Worm (Caenorhabditis elegans) whole organism, late embryonic: Measurements from ENCODE around the gene C05E11.2.

Source experiments
- C08G9.2 ChIP-seq: sonication (generic microtip); optimal IDR thresholded peaks from 2 replicates; lab custom pipeline; 2016; ENCODE audit warnings: mild to moderate bottlenecking, missing genetic modification characterization, moderate library complexity, missing compliant biosample characterization
- Y22D7AL.16 ChIP-seq: sonication (generic microtip); optimal IDR thresholded peaks from 2 replicates; lab custom pipeline; 2016; ENCODE audit warnings: missing genetic modification characterization, missing compliant biosample characterization
- ama-1 ChIP-seq: fragments of 150-350 bp; optimal IDR thresholded peaks from 2 replicates; lab custom pipeline; 2014
- ceh-14 ChIP-seq: sonication (generic microtip); optimal IDR thresholded peaks from 2 replicates; lab custom pipeline; 2016; ENCODE audit warnings: missing genotype, missing genetic modification characterization, missing compliant biosample characterization
- ceh-22 ChIP-seq: sonication (generic microtip); optimal IDR thresholded peaks from 2 replicates; lab custom pipeline; 2017; ENCODE audit warnings: missing biosample characterization, missing genetic modification characterization
- ceh-24 ChIP-seq: sonication (generic microtip); optimal IDR thresholded peaks from 2 replicates; lab custom pipeline; 2016; ENCODE audit warnings: mild to moderate bottlenecking, missing genetic modification characterization, missing compliant biosample characterization
- ceh-31 ChIP-seq: sonication (generic microtip); optimal IDR thresholded peaks from 2 replicates; lab custom pipeline; 2016; ENCODE audit warnings: missing genetic modification characterization, missing compliant biosample characterization
- ceh-34 ChIP-seq: sonication (generic microtip); optimal IDR thresholded peaks from 2 replicates; lab custom pipeline; 2016; ENCODE audit warnings: mild to moderate bottlenecking, missing genetic modification characterization, missing compliant biosample characterization
- ceh-6 ChIP-seq: fragments of 200-800 bp; sonication (Bioruptor generic); optimal IDR thresholded peaks from 2 replicates; lab custom pipeline; 2018; ENCODE audit warnings: mild to moderate bottlenecking, missing genetic modification characterization, missing compliant biosample characterization
- che-1 ChIP-seq: sonication (generic microtip); optimal IDR thresholded peaks from 2 replicates; lab custom pipeline; 2016; ENCODE audit warnings: mild to moderate bottlenecking, missing genetic modification characterization, missing compliant biosample characterization
- dmd-4 ChIP-seq: sonication (generic microtip); optimal IDR thresholded peaks from 2 replicates; lab custom pipeline; 2016; ENCODE audit warnings: borderline replicate concordance, missing genetic modification characterization, missing compliant biosample characterization
- ets-4 ChIP-seq: sonication (generic microtip); optimal IDR thresholded peaks from 2 replicates; lab custom pipeline; 2016; ENCODE audit warnings: missing genetic modification characterization, missing compliant biosample characterization
- eyg-1 ChIP-seq: sonication (generic microtip); optimal IDR thresholded peaks from 2 replicates; lab custom pipeline; 2016; ENCODE audit warnings: missing genotype, missing genetic modification characterization, missing compliant biosample characterization
- fkh-6 ChIP-seq: sonication (generic microtip); optimal IDR thresholded peaks from 2 replicates; lab custom pipeline; 2016; ENCODE audit warnings: missing genetic modification characterization, missing compliant biosample characterization
- hlh-30 ChIP-seq: sonication (generic microtip); optimal IDR thresholded peaks from 2 replicates; lab custom pipeline; 2017; ENCODE audit warnings: antibody characterized with exemption, missing genetic modification characterization, missing compliant biosample characterization; ENCODE audit not compliant: insufficient read depth
- hlh-8 ChIP-seq: sonication (generic microtip); optimal IDR thresholded peaks from 2 replicates; lab custom pipeline; 2016; ENCODE audit warnings: missing genotype, missing genetic modification characterization, missing compliant biosample characterization
- lim-6 ChIP-seq: sonication (generic microtip); optimal IDR thresholded peaks from 2 replicates; lab custom pipeline; 2016; ENCODE audit warnings: missing genetic modification characterization, missing compliant biosample characterization
- madf-2 ChIP-seq: sonication (generic microtip); optimal IDR thresholded peaks from 2 replicates; lab custom pipeline; 2017; ENCODE audit warnings: missing genetic modification characterization, missing compliant biosample characterization
- mec-3 ChIP-seq: sonication (generic microtip); optimal IDR thresholded peaks from 2 replicates; lab custom pipeline; 2016; ENCODE audit warnings: borderline replicate concordance, missing genetic modification characterization, missing compliant biosample characterization
- nfya-1 ChIP-seq: sonication (generic microtip); optimal IDR thresholded peaks from 2 replicates; lab custom pipeline; 2017; ENCODE audit warnings: missing genetic modification characterization, mild to moderate bottlenecking, missing compliant biosample characterization, antibody characterized with exemption, moderate library complexity
- nhr-11 ChIP-seq: fragments of 150-350 bp; optimal IDR thresholded peaks from 2 replicates; lab custom pipeline; 2014; ENCODE audit warnings: missing biosample characterization, missing genetic modification characterization
- nhr-232 ChIP-seq: sonication (generic microtip); optimal IDR thresholded peaks from 2 replicates; lab custom pipeline; 2016; ENCODE audit warnings: missing genetic modification characterization, missing compliant biosample characterization
- npax-4 ChIP-seq: sonication (generic microtip); optimal IDR thresholded peaks from 2 replicates; lab custom pipeline; 2016; ENCODE audit warnings: missing genetic modification characterization, missing compliant biosample characterization
- pag-3 ChIP-seq: sonication (generic microtip); optimal IDR thresholded peaks from 2 replicates; lab custom pipeline; 2016; ENCODE audit warnings: missing compliant biosample characterization, missing genetic modification characterization, borderline replicate concordance
- pat-9 ChIP-seq: fragments of 200-800 bp; sonication (Bioruptor generic); optimal IDR thresholded peaks from 2 replicates; lab custom pipeline; 2018; ENCODE audit warnings: mild to moderate bottlenecking, missing genetic modification characterization, moderate library complexity, missing compliant biosample characterization
- pax-1 ChIP-seq: fragments of 150-350 bp; optimal IDR thresholded peaks from 2 replicates; lab custom pipeline; 2014; ENCODE audit warnings: missing biosample characterization, missing genetic modification characterization
- pha-4 ChIP-seq: fragments of 150-350 bp; optimal IDR thresholded peaks from 2 replicates; lab custom pipeline; 2018; ENCODE audit warnings: missing biosample characterization, missing genetic modification reagents, missing genetic modification characterization
- pros-1 ChIP-seq: fragments of 150-350 bp; optimal IDR thresholded peaks from 2 replicates; lab custom pipeline; 2014; ENCODE audit warnings: missing biosample characterization, missing genetic modification reagents, missing genetic modification characterization
- ref-2 ChIP-seq: sonication (generic microtip); optimal IDR thresholded peaks from 2 replicates; lab custom pipeline; 2016; ENCODE audit warnings: missing genetic modification characterization, missing compliant biosample characterization
- rnt-1 ChIP-seq: sonication (generic microtip); optimal IDR thresholded peaks from 2 replicates; lab custom pipeline; 2016; ENCODE audit warnings: missing genetic modification characterization, missing compliant biosample characterization
- sox-2 ChIP-seq: fragments of 200-800 bp; sonication (Bioruptor generic); IDR thresholded peaks from 2 replicates; pipeline ENCODE4 v1.3.6; 2022; ENCODE audit warnings: missing genetic modification reagents, missing genetic modification characterization, missing compliant biosample characterization
- unc-3 ChIP-seq, 2 experiments: fragments of 200-800 bp in 1 of 2; sonication (Bioruptor generic) in 1 of 2; sonication (generic microtip) in 1 of 2; conservative IDR thresholded peaks in 1 of 2; optimal IDR thresholded peaks in 1 of 2; 2 replicates each; pipeline versions ENCODE4 v1.3.6 to Lab custom; 2016 to 2022; ENCODE audit warnings: missing compliant biosample characterization in 2 of 2, missing genetic modification characterization in 2 of 2, missing genetic modification reagents in 1 of 2
- unc-42 ChIP-seq: sonication (generic microtip); optimal IDR thresholded peaks from 2 replicates; lab custom pipeline; 2016; ENCODE audit warnings: missing genotype, missing genetic modification characterization, missing compliant biosample characterization

The C05E11.2 gene

DNA sequence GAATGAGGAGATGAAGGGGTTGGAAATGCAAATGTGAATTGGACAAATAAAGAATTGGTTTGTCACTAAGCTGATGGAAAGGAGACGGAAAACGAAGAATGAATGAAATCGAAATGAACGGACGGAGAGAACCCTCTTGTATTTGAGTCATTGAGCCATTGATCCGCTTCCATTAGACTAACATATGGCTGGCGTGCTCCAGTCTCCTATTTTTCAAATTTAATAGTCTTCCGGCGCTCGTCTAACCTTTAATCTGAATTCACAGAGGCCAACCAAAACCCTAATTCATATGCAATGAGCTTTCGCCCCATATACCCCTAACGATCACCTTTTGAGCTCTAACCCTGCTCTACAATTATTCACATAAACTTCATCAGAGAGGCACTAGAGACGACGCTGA, 35.3 kb downstream of the C05E11.2 start, which contains the start of gene C46C11.3:
TSS of gene C46C11.3 (plus strand) at position 301 of the 400 bp plus-strand sequence.
- TF ChIP-seq ceh-31 (tag; lab: Kevin White, UChicago) (no peak), fkh-6 (no peak), unc-42 (tag; lab: Kevin White, UChicago) (no peak), ceh-24 (tag; lab: Kevin White, UChicago) (no peak), rnt-1 (no peak), npax-4 (no peak), pag-3 (tag; lab: Kevin White, UChicago) (no peak), mec-3 (tag; lab: Kevin White, UChicago) (no peak), ceh-34 (no peak), nhr-232 (no peak), pax-1 (tag; lab: Kevin White, UChicago) (no peak), nfya-1 (tag; lab: Kevin White, UChicago) (no peak)

DNA sequence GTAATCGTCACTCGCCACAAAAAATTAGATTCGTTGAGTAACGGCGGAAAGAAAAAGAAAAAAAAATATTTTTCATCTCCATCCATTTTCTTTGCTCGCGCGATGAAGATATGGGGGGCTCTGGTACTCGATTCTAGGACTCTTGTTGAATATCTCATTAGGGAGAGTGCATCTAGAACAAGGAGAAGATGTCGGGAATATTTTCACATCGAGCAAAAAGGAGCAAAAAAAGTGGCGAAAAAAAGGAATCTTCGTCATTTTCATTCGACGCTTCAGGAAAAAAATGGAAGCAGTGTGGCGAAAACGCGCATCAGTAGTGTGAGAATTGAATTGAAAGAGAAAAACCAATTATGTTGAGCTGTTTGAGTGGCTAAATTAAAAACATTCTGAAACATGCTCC, 37.0 kb downstream of the C05E11.2 start:
- TF ChIP-seq nhr-11 = no peak
- TF ChIP-seq unc-42 (tag; lab: Kevin White, UChicago) = peak; percentile 82
- no peak for TF ChIP-seq ceh-6
- TF ChIP-seq ceh-31 (tag; lab: Kevin White, UChicago) = peak; percentile 7
- TF ChIP-seq hlh-30 (tag; lab: Kevin White, UChicago) = no peak

DNA sequence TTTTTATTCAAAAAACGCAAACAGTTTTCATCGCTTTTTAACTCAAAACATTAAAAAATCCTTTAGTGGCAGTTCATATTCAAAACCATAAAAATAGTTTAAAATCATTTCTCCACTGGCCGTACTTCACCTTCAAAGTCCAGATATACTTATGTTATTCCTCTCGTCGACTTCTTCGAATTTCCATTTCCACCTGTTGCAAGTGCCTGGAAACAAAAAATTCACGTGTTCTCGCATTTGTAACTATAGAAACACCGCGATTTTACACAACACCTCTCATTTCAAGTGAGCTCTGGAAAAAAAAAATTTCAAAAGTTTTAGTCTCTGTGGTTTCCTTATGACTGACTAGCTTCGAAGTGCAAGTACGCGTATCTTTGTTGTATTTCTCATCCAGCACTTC, 38.4 kb downstream of the C05E11.2 start:
- TF ChIP-seq unc-42 (tag; lab: Kevin White, UChicago) = no peak
- no peak for TF ChIP-seq Y22D7AL.16 (tag; lab: Kevin White, UChicago)
- no peak for TF ChIP-seq hlh-30 (tag; lab: Kevin White, UChicago)
- TF ChIP-seq ceh-14 = no peak
- TF ChIP-seq unc-3 (GFP tag; conservative IDR thresholded peaks at IDR 0.05; lab: Robert Waterston, UW) = no peak
- no peak for TF ChIP-seq unc-3 (tag; optimal IDR thresholded peaks at IDR 0.05; lab: Kevin White, UChicago)
- TF ChIP-seq dmd-4 (tag; lab: Kevin White, UChicago) = no peak
- no peak for TF ChIP-seq ref-2 (tag; lab: Kevin White, UChicago)
- TF ChIP-seq nhr-11 = no peak
- TF ChIP-seq ets-4 (tag; lab: Kevin White, UChicago) = no peak
- TF ChIP-seq madf-2 (tag; lab: Kevin White, UChicago) = no peak
- TF ChIP-seq pros-1 (tag; lab: Kevin White, UChicago) = no peak
- TF ChIP-seq ceh-22 (tag; lab: Kevin White, UChicago) = no peak
- no peak for TF ChIP-seq lim-6 (tag; lab: Kevin White, UChicago)
- no peak for TF ChIP-seq ama-1 (lab: Kevin White, UChicago)
- TF ChIP-seq sox-2 (GFP tag; lab: Robert Waterston, UW) = no peak
- TF ChIP-seq pax-1 (tag; lab: Kevin White, UChicago) = no peak
- no peak for TF ChIP-seq che-1
- TF ChIP-seq ceh-24 (tag; lab: Kevin White, UChicago) = no peak
- no peak for TF ChIP-seq C08G9.2 (tag; lab: Kevin White, UChicago)
- no peak for TF ChIP-seq fkh-6

DNA sequence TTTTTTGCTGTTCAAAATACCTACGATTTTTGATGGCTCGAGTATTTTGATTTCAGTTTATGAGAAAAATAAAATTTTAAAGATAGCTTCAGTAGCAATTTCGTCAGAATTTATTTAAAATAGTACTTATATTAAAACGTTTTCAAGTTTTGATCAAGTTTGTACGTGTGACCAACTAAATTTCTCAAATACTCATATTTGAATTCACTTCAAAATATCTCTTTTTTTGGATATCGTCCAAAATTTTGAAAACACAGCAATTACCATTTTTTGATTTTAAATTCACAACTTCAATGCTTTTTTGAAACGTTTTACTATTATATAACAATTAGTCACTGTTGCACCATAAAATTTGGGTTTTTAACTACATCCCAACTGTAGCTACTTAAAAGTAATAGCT, 40.2 kb downstream of the C05E11.2 start:
- no peak for TF ChIP-seq unc-42 (tag; lab: Kevin White, UChicago)
- no peak for TF ChIP-seq eyg-1 (tag; lab: Kevin White, UChicago)
- no peak for TF ChIP-seq pha-4 (tag; lab: Kevin White, UChicago)
- TF ChIP-seq C08G9.2 (tag; lab: Kevin White, UChicago) = no peak
- TF ChIP-seq fkh-6 = no peak
- TF ChIP-seq hlh-8 (tag; lab: Kevin White, UChicago) = no peak
- TF ChIP-seq ceh-22 (tag; lab: Kevin White, UChicago) = no peak
- TF ChIP-seq, all 69 proteins: peak for 0

DNA sequence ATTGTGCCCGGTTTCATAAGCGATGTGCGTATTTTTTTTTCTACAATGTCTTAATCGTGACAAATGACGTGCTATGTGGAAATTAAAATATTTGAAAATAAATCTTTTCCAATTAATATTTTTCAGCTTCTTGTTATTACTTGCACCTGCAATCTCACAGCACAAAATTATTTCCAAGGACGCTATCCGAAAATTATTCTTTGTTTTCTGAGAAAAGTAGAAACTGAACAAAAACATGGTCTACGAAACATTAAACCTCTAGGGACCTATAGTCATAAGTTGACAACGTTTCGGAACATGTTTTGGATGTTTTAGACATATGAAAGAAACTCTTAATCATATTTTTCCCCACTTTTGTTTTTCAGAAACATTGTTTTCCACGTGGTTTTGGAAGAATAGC, 41.6 kb downstream of the C05E11.2 start:
- TF ChIP-seq pat-9 (tag; lab: Kevin White, UChicago) = no peak
- no peak for TF ChIP-seq Y22D7AL.16 (tag; lab: Kevin White, UChicago)
- no peak for TF ChIP-seq lim-6 (tag; lab: Kevin White, UChicago)
- no peak for TF ChIP-seq sox-2 (GFP tag; lab: Robert Waterston, UW)
